Worm (Caenorhabditis elegans) whole organism, young adult: ENCODE measurements around the gene C08E3.13.

Experiments
- B0336.3 ChIP-seq: fragments of 200-800 bp; sonication (Bioruptor generic); IDR thresholded peaks from 2 replicates; pipeline ENCODE4 v1.3.6; 2022; ENCODE audit warnings: missing genetic modification characterization, missing compliant biosample characterization
- K12H6.12 ChIP-seq: fragments of 200-800 bp; sonication (Bioruptor generic); optimal IDR thresholded peaks from 2 replicates; lab custom pipeline; 2018; ENCODE audit warnings: mild to moderate bottlenecking, missing genetic modification characterization, missing compliant biosample characterization
- ama-1 ChIP-seq, 3 experiments: fragments of 150-350 bp in 1 of 3; sonication (generic microtip) in 2 of 3; optimal IDR thresholded peaks; 2 replicates each; lab custom pipeline; 2014 to 2018; ENCODE audit warnings: missing biosample characterization in 2 of 3, missing genetic modification characterization in 2 of 3, missing genetic modification reagents in 2 of 3
- athp-1 ChIP-seq: sonication (generic microtip); optimal IDR thresholded peaks from 2 replicates; lab custom pipeline; 2017; ENCODE audit warnings: mild to moderate bottlenecking, missing genetic modification characterization, missing compliant biosample characterization
- ceh-100 ChIP-seq: fragments of 200-800 bp; sonication (Bioruptor generic); IDR thresholded peaks from 2 replicates; pipeline ENCODE4 v1.3.6; 2022; ENCODE audit warnings: missing genetic modification reagents, missing genetic modification characterization, missing compliant biosample characterization
- ceh-58 ChIP-seq: fragments of 200-800 bp; sonication (Bioruptor generic); IDR thresholded peaks from 2 replicates; pipeline ENCODE4 v1.3.6; 2022; ENCODE audit warnings: missing genetic modification characterization, missing compliant biosample characterization
- chd-7 ChIP-seq: sonication (generic microtip); optimal IDR thresholded peaks from 2 replicates; lab custom pipeline; 2016; ENCODE audit warnings: mild to moderate bottlenecking, missing genetic modification characterization, moderate library complexity, missing compliant biosample characterization
- ekl-4 ChIP-seq: fragments of 200-800 bp; sonication (Bioruptor generic); IDR thresholded peaks from 2 replicates; pipeline ENCODE4 v1.3.6; 2022; ENCODE audit warnings: missing genetic modification reagents, missing genetic modification characterization, missing compliant biosample characterization
- madf-10 ChIP-seq: sonication (generic microtip); optimal IDR thresholded peaks from 2 replicates; lab custom pipeline; 2016; ENCODE audit warnings: mild to moderate bottlenecking, missing genetic modification characterization, missing compliant biosample characterization
- nhr-179 ChIP-seq: sonication (generic microtip); optimal IDR thresholded peaks from 2 replicates; lab custom pipeline; 2016; ENCODE audit warnings: mild to moderate bottlenecking, missing genetic modification characterization, missing compliant biosample characterization
- sea-2 ChIP-seq: fragments of 200-800 bp; sonication (Bioruptor generic); IDR thresholded peaks from 2 replicates; pipeline ENCODE4 v1.3.6; 2022; ENCODE audit warnings: missing genetic modification characterization, missing compliant biosample characterization
- snpc-4 ChIP-seq, 5 experiments: fragments of 150-350 bp in 1 of 5; sonication (generic microtip) in 4 of 5; optimal IDR thresholded peaks; 2 replicates each; lab custom pipeline; 2014 to 2018; ENCODE audit warnings: missing genetic modification characterization in 5 of 5, missing biosample characterization in 3 of 5, antibody characterized with exemption in 2 of 5, mild to moderate bottlenecking in 2 of 5, missing compliant biosample characterization in 2 of 5, missing genotype in 2 of 5, moderate library complexity in 2 of 5, missing genetic modification reagents in 1 of 5
- ztf-25 ChIP-seq: fragments of 200-800 bp; sonication (Bioruptor generic); IDR thresholded peaks from 2 replicates; pipeline ENCODE4 v1.3.6; 2022; ENCODE audit warnings: missing genetic modification reagents, missing genetic modification characterization, missing compliant biosample characterization
- ztf-6 ChIP-seq: fragments of 200-800 bp; sonication (Bioruptor generic); IDR thresholded peaks from 2 replicates; pipeline ENCODE4 v1.3.6; 2022; ENCODE audit warnings: missing genetic modification reagents, missing genetic modification characterization, missing compliant biosample characterization

- TF ChIP-seq K12H6.12 (tag; lab: Kevin White, UChicago) = no peak
- TF ChIP-seq ceh-100 (GFP tag; lab: Robert Waterston, UW) = no peak
- TF ChIP-seq madf-10 (tag; lab: Kevin White, UChicago) = no peak
- TF ChIP-seq ztf-25 (GFP tag; lab: Robert Waterston, UW) = no peak
- no peak for TF ChIP-seq snpc-4 (GFP tag; optimal IDR thresholded peaks at IDR 0.05; lab: Kevin White, UChicago)
- no peak for TF ChIP-seq snpc-4 (tag; optimal IDR thresholded peaks at IDR 0.05; lab: Kevin White, UChicago)
- TF ChIP-seq ztf-6 (GFP tag; lab: Robert Waterston, UW) = no peak
- TF ChIP-seq sea-2 (GFP tag; lab: Robert Waterston, UW) = no peak
- TF ChIP-seq ceh-58 (GFP tag; lab: Robert Waterston, UW) = no peak
- TF ChIP-seq nhr-179 = no peak
- TF ChIP-seq ekl-4 (GFP tag; lab: Robert Waterston, UW) = no peak
- no peak for TF ChIP-seq ama-1 (optimal IDR thresholded peaks at IDR 0.05; lab: Kevin White, UChicago)
- TF ChIP-seq ama-1 (GFP tag; optimal IDR thresholded peaks at IDR 0.05; lab: Kevin White, UChicago) = no peak
- no peak for TF ChIP-seq chd-7 (tag; lab: Kevin White, UChicago)
- TF ChIP-seq athp-1 (tag; lab: Kevin White, UChicago) = no peak
- TF ChIP-seq B0336.3 (GFP tag; lab: Robert Waterston, UW) = no peak
Measured at ce11 chrII:1608915-1609314, 23.2 kb downstream of the C08E3.13 start.
